Worm (Caenorhabditis elegans) whole organism, L2 larva: ENCODE measurements around the gene Y37E11B.5.

Experiments
- C34F6.9 ChIP-seq: fragments of 150-350 bp; optimal IDR thresholded peaks from 2 replicates; lab custom pipeline; 2014; ENCODE audit warnings: missing biosample characterization, missing genetic modification characterization
- Y55F3AM.14 ChIP-seq: fragments of 200-800 bp; sonication (Bioruptor generic); optimal IDR thresholded peaks from 2 replicates; lab custom pipeline; 2018; ENCODE audit warnings: mild to moderate bottlenecking, missing genetic modification characterization, missing compliant biosample characterization
- ama-1 ChIP-seq: fragments of 150-350 bp; optimal IDR thresholded peaks from 2 replicates; lab custom pipeline; 2018; ENCODE audit warnings: inconsistent platforms
- lin-13 ChIP-seq: fragments of 150-350 bp; optimal IDR thresholded peaks from 2 replicates; lab custom pipeline; 2014; ENCODE audit warnings: missing biosample characterization, missing genetic modification reagents, missing genetic modification characterization
- nhr-237 ChIP-seq: fragments of 150-350 bp; optimal IDR thresholded peaks from 2 replicates; lab custom pipeline; 2014; ENCODE audit warnings: missing biosample characterization, missing genetic modification characterization

DNA sequence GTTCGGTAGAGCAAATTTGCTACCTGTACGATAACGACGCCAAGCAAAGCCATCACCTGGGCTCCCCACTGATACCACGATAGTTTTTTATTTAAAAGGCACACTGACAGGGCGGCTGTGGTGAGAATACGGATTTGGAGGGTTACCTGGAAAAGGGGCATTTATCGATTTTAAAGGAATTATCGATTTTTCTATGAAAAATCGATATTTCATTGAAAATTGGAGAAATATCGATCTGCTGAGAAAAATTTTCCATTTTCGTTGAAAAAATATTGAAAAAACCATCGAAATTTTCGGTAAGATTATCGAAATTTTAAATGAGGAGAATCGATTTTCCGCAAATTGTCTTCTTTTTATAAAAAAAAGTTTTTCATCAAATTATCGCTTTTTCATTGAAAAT, 53.3 kb downstream of the Y37E11B.5 start:
- TF ChIP-seq nhr-237 (tag; lab: Kevin White, UChicago) (no peak), ama-1 (lab: Kevin White, UChicago) (no peak), C34F6.9 (tag; lab: Kevin White, UChicago) (no peak), lin-13 (GFP tag; lab: Kevin White, UChicago) (no peak), Y55F3AM.14 (no peak)
